Fruit fly (Drosophila melanogaster) whole organism, adult: ENCODE measurements around the gene Aasdh.

Experiments
- CG11617 ChIP-seq: fragments of 200-800 bp; sonication (Bioruptor generic); optimal IDR thresholded peaks from 2 replicates; lab custom pipeline; 2017; ENCODE audit warnings: mild to moderate bottlenecking, missing biosample characterization, missing genetic modification reagents, missing genetic modification characterization
- CG12768 ChIP-seq: fragments of 200-800 bp; sonication (Bioruptor generic); optimal IDR thresholded peaks from 2 replicates; lab custom pipeline; 2017; ENCODE audit warnings: missing biosample characterization, missing genetic modification characterization, mild to moderate bottlenecking, moderate library complexity, missing genetic modification reagents
- CG14711 ChIP-seq: fragments of 200-800 bp; sonication (Bioruptor generic); optimal IDR thresholded peaks from 2 replicates; lab custom pipeline; 2018; ENCODE audit warnings: missing biosample characterization, mild to moderate bottlenecking, missing genetic modification characterization, moderate library complexity
- CG1620 ChIP-seq: fragments of 200-800 bp; sonication (Bioruptor generic); optimal IDR thresholded peaks from 2 replicates; lab custom pipeline; 2016; ENCODE audit warnings: missing biosample characterization, missing genetic modification characterization
- CG33017 ChIP-seq: fragments of 200-800 bp; sonication (Bioruptor generic); optimal IDR thresholded peaks from 2 replicates; lab custom pipeline; 2018; ENCODE audit warnings: missing biosample characterization, mild to moderate bottlenecking, missing genetic modification characterization, moderate library complexity
- CG5204 ChIP-seq: fragments of 200-800 bp; sonication (Bioruptor generic); optimal IDR thresholded peaks from 2 replicates; lab custom pipeline; 2016; ENCODE audit warnings: missing biosample characterization, missing genetic modification characterization
- CG7045 ChIP-seq: fragments of 200-800 bp; sonication (Bioruptor generic); optimal IDR thresholded peaks from 2 replicates; lab custom pipeline; 2017; ENCODE audit warnings: missing biosample characterization, mild to moderate bottlenecking, missing genetic modification characterization
- CG7101 ChIP-seq: fragments of 200-800 bp; sonication (Bioruptor generic); optimal IDR thresholded peaks from 2 replicates; lab custom pipeline; 2018; ENCODE audit warnings: missing biosample characterization, mild to moderate bottlenecking, missing genetic modification characterization, moderate library complexity
- Clk ChIP-seq: fragments of 200-800 bp; sonication (Bioruptor generic); optimal IDR thresholded peaks from 2 replicates; lab custom pipeline; 2017; ENCODE audit warnings: missing biosample characterization, missing genetic modification characterization
- Crg-1 ChIP-seq: fragments of 200-800 bp; sonication (Bioruptor generic); optimal IDR thresholded peaks from 2 replicates; lab custom pipeline; 2016; ENCODE audit warnings: missing biosample characterization, missing genetic modification characterization
- Hr96 ChIP-seq: fragments of 200-800 bp; sonication (Bioruptor generic); optimal IDR thresholded peaks from 2 replicates; lab custom pipeline; 2016; ENCODE audit warnings: missing biosample characterization, missing genetic modification characterization
- Mnt ChIP-seq: fragments of 200-800 bp; sonication (Bioruptor generic); optimal IDR thresholded peaks from 2 replicates; lab custom pipeline; 2016; ENCODE audit warnings: missing biosample characterization, mild to moderate bottlenecking, missing genetic modification characterization
- bab1 ChIP-seq: fragments of 200-800 bp; sonication (Bioruptor generic); optimal IDR thresholded peaks from 3 replicates; lab custom pipeline; 2019; ENCODE audit warnings: missing biosample characterization, mild to moderate bottlenecking, missing genetic modification characterization, moderate library complexity
- cic ChIP-seq: fragments of 200-800 bp; sonication (Bioruptor generic); optimal IDR thresholded peaks from 2 replicates; lab custom pipeline; 2017; ENCODE audit warnings: missing biosample characterization, mild to moderate bottlenecking, missing genetic modification characterization, moderate library complexity
- cnc ChIP-seq, 2 experiments: fragments of >200 bp; optimal IDR thresholded peaks; 2 replicates each; lab custom pipeline; 2017
- kay ChIP-seq: fragments of 200-800 bp; sonication (Bioruptor generic); peaks from one replicate; lab custom pipeline; 2016; ENCODE audit warnings: missing biosample characterization, missing genetic modification characterization, borderline replicate concordance
- ovo ChIP-seq: fragments of 200-800 bp; sonication (Bioruptor generic); optimal IDR thresholded peaks from 2 replicates; lab custom pipeline; 2016; ENCODE audit warnings: missing biosample characterization, missing genetic modification characterization
- pad ChIP-seq: fragments of 200-800 bp; sonication (Bioruptor generic); optimal IDR thresholded peaks from 3 replicates; lab custom pipeline; 2017; ENCODE audit warnings: missing biosample characterization, missing genetic modification characterization, mild to moderate bottlenecking, moderate library complexity, missing genetic modification reagents
- tj ChIP-seq: fragments of 200-800 bp; sonication (Bioruptor generic); optimal IDR thresholded peaks from 3 replicates; lab custom pipeline; 2017; ENCODE audit warnings: missing biosample characterization, mild to moderate bottlenecking, missing genetic modification characterization, moderate library complexity
- toe ChIP-seq: fragments of 200-800 bp; sonication (Bioruptor generic); optimal IDR thresholded peaks from 2 replicates; lab custom pipeline; 2016; ENCODE audit warnings: missing biosample characterization, missing genetic modification characterization

Gene Aasdh

DNA sequence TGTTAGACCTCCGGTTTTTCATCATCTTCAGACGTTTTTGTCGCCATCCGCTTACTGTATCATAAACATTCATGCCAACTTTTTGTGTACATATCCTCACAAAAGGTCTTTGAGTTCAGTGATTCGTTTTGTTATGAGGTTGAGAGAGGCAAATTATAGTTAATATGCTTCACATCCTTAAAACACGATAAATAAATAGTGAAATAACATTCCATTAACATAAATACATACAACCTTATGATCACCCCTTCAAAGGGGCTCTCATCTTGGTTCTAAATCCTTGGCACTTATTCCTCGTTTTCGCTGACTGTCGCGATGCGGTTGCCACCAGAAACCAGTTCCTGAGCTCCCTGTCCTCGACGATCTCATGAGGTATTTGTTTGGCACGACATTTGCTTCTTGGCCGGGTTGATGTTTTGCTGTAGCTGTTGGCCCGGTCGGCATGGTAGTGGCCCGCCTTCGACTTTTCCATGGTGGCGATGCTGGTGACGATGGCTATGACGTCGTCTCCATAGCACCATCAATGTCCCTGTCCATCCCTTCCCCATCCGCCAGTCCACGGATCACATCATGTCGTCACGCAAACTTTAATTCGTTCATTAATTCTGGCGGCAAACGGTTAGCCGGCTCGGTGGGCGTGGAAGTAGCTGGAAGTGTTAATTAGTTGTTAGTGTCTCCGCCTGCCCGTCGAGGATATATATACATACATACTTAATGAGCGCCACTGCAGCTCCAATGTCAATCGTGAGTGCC, 19.7 kb upstream of the Aasdh start:
- no peak for TF ChIP-seq Hr96 (GFP tag; lab: Kevin White, UChicago)
- no peak for TF ChIP-seq CG11617 (GFP tag; lab: Kevin White, UChicago)
- no peak for TF ChIP-seq bab1
- TF ChIP-seq ovo (GFP tag; lab: Kevin White, UChicago) = no peak
- TF ChIP-seq CG33017 (tag; lab: Kevin White, UChicago) = no peak
- TF ChIP-seq CG14711 (tag; lab: Kevin White, UChicago) = no peak
- TF ChIP-seq toe (GFP tag; lab: Kevin White, UChicago) = no peak
- TF ChIP-seq Mnt (GFP tag; lab: Kevin White, UChicago) = no peak
- TF ChIP-seq kay (GFP tag; lab: Kevin White, UChicago) = no peak
- no peak for TF ChIP-seq tj
- TF ChIP-seq Clk = no peak
- no peak for TF ChIP-seq CG12768
- no peak for TF ChIP-seq pad (GFP tag; lab: Kevin White, UChicago)

DNA sequence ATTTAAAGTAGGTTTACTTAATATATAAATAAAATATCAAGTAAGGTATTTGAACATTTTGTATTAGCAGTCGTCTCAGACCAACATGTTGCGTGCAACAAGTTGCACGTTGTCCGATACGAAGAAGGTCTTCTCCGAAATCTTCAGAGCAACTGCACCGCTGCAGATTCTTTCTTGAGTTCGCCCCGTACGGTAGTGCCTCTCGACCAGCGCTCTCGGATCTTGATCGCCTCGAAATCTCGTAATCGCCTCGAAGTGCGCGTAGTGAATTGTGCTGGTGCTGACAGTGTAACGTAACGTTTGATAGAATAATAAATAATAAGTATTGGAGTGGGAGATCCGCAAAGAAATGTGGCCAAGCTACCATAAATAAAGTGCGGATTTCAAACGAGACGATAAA, 17.3 kb upstream of the Aasdh start, which contains the start of gene dachs:
Gene dachs (plus strand): TSS at position 175 of the 400 bp plus-strand sequence.
- TF ChIP-seq CG14711 (tag; lab: Kevin White, UChicago) = no peak
- TF ChIP-seq Mnt (GFP tag; lab: Kevin White, UChicago) = no peak
- TF ChIP-seq CG33017 (tag; lab: Kevin White, UChicago) = no peak
- TF ChIP-seq CG1620 (GFP tag; lab: Kevin White, UChicago) = no peak
- no peak for TF ChIP-seq pad (GFP tag; lab: Kevin White, UChicago)
- TF ChIP-seq toe (GFP tag; lab: Kevin White, UChicago) = no peak
- TF ChIP-seq ovo (GFP tag; lab: Kevin White, UChicago) = no peak
- no peak for TF ChIP-seq cic (GFP tag; lab: Kevin White, UChicago)
- TF ChIP-seq cnc (optimal IDR thresholded peaks at IDR 0.05; lab: Kevin White, UChicago) = no peak
- TF ChIP-seq CG7045 (GFP tag; lab: Kevin White, UChicago) = no peak
- TF ChIP-seq Clk = no peak
- TF ChIP-seq Crg-1 (GFP tag; lab: Kevin White, UChicago) = no peak
- no peak for TF ChIP-seq CG7101
- TF ChIP-seq kay (GFP tag; lab: Kevin White, UChicago) = no peak
- no peak for TF ChIP-seq CG11617 (GFP tag; lab: Kevin White, UChicago)
- no peak for TF ChIP-seq CG12768
- TF ChIP-seq Hr96 (GFP tag; lab: Kevin White, UChicago) = no peak
- TF ChIP-seq CG5204 = no peak

DNA sequence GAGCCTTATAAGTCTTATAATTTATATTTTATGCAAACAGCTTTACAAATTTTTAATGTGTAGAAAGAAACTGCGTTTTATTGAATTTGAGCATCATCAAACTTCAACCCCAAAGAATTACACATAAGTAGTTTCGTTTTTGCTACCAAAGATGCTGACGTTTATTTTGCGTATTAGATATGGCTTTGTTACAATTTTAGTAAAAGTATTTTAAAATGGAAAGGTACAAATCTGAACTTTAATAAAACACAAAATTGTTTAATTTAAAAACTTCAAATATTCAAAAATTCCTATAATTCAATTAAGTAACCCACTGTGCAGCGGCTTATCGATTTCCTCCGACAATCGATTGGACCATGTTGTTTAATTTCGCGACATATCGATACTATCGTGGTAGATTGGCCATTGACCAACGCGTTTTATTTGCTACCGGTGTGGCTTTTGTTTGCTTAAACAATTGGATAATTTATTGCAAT, 14.8 kb upstream of the Aasdh start, which contains the start of gene prg:
Gene prg (plus strand): TSS at position 382 of the 476 bp plus-strand sequence.
- no peak for TF ChIP-seq Crg-1 (GFP tag; lab: Kevin White, UChicago)
- peak; percentile 37 for TF ChIP-seq pad (GFP tag; lab: Kevin White, UChicago)
- peak; percentile 67 for TF ChIP-seq CG12768
- TF ChIP-seq cic (GFP tag; lab: Kevin White, UChicago) = peak; percentile 49
- TF ChIP-seq bab1 = peak; percentile 75
- TF ChIP-seq CG11617 (GFP tag; lab: Kevin White, UChicago) = peak; percentile 71
- peak; percentile 21 for TF ChIP-seq Mnt (GFP tag; lab: Kevin White, UChicago)
- peak; percentile 64 for TF ChIP-seq CG7101
- TF ChIP-seq tj = peak; percentile 29
- TF ChIP-seq kay (GFP tag; lab: Kevin White, UChicago) = peak; percentile 93
- TF ChIP-seq toe (GFP tag; lab: Kevin White, UChicago) = peak; percentile 76
- no peak for TF ChIP-seq CG5204
- no peak for TF ChIP-seq cnc (optimal IDR thresholded peaks at IDR 0.05; lab: Kevin White, UChicago)
- peak; percentile 76 for TF ChIP-seq CG7045 (GFP tag; lab: Kevin White, UChicago)
- peak; percentile 41 for TF ChIP-seq CG1620 (GFP tag; lab: Kevin White, UChicago)
- no peak for TF ChIP-seq ovo (GFP tag; lab: Kevin White, UChicago)
- peak; percentile 38 for TF ChIP-seq Clk
- peak; percentile 68 for TF ChIP-seq Hr96 (GFP tag; lab: Kevin White, UChicago)
- TF ChIP-seq CG33017 (tag; lab: Kevin White, UChicago) = peak; percentile 58
- TF ChIP-seq CG14711 (tag; lab: Kevin White, UChicago) = peak; percentile 56

dm6 chr2L:8463144-8464106, 14.0 kb upstream of the Aasdh start, which contains the start of gene Agpat2:
Gene Agpat2, minus strand, starts transcription at chr2L:8463994.
- TF ChIP-seq CG14711 (tag; lab: Kevin White, UChicago) (peak; percentile 30), tj (no peak), bab1 (no peak), toe (GFP tag; lab: Kevin White, UChicago) (no peak), Clk (no peak), Hr96 (GFP tag; lab: Kevin White, UChicago) (no peak), kay (GFP tag; lab: Kevin White, UChicago) (peak; percentile 82), cic (GFP tag; lab: Kevin White, UChicago) (peak; percentile 65)
